Fruit fly (Drosophila melanogaster) S2 (cell line): ENCODE data around the gene CG6621.

Experiments used
- CG8478 ChIP-seq: fragments of >200 bp; optimal IDR thresholded peaks from 2 replicates; lab custom pipeline; 2018
- CTCF ChIP-seq, 2 experiments: fragments of >200 bp; optimal IDR thresholded peaks; 2 replicates each; lab custom pipeline; 2018

DNA sequence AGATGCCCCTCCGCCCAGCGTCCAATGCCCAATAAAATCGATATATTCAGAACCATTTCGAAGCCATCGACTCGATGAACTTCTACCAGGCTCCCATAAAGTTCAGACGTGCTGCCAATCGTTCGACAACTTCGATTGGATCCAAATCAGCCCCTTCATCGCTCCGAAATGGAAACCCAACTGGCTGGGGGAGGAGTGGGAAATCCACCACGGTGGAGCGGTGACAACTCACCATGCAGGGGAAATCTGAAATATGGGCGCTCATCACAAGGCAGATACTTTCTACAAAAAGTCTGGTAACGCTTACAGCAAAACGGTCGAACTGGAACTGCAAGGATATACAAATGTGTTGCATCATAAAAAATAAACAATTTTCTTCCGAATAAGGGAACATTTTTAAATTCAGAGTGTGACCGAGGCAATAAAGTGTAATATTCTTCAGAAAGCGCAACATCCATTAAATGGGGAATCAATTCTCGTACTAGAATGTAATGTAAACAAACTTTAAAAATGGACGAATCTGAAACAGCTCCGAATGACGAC is 41.0 kb downstream of the CG6621 start, which contains the start of gene CG4565:
- no peak for TF ChIP-seq CG8478
- no peak for TF ChIP-seq CTCF (optimal IDR thresholded peaks at IDR 0.05; lab: Kevin White, UChicago)
